Worm (Caenorhabditis elegans) whole organism, L4/young adult: ENCODE data around the gene F53A2.11.

Source experiments
- W03F9.2 ChIP-seq: fragments of 150-350 bp; optimal IDR thresholded peaks from 2 replicates; lab custom pipeline; 2014; ENCODE audit warnings: missing biosample characterization, missing genetic modification characterization
- him-1 ChIP-seq: sonication (generic microtip); optimal IDR thresholded peaks from 2 replicates; lab custom pipeline; 2016; ENCODE audit warnings: missing genotype, missing genetic modification reagents, missing genetic modification characterization, missing compliant biosample characterization

ce11 chrIII:13277881-13278500 lies 44.5 kb downstream of the F53A2.11 start:
- no peak for TF ChIP-seq him-1 (tag; lab: Kevin White, UChicago)
- TF ChIP-seq W03F9.2 (tag; lab: Kevin White, UChicago): no peak
